Worm (Caenorhabditis elegans): ENCODE data around the gene Y69E1A.3.

DNA sequence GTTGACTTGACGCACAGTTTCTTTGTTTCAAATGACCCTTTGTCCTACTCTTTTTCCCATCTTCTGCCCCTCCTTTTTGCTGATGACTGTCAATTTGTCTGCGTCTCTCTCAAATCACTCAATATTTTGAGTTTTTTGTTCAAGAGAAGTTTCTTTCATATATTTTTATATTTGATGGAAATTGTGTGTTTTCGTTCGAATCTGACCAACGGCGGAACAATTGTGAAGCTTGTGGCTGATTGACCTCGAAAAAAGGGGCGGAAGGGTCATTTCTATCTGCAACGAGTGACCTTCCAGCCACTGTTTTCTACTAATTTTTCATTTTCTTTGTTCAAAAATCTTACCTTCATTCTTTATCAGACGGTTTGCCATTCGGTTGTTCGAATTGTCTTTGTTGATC lies 26.5 kb downstream of the Y69E1A.3 start:
- no peak for TF ChIP-seq ztf-6 (GFP tag; IDR thresholded peaks at IDR 0.05)
- TF ChIP-seq unc-62 (GFP tag; optimal IDR thresholded peaks at IDR 0.05): no peak

All from whole organism, young adult.